Worm (Caenorhabditis elegans): ENCODE measurements around the gene Y39A1A.24.
A peak's percentile ranks its signal among the peaks of the same experiment; 100 is the strongest.

The Y39A1A.24 gene

ce11 chrIII:10612333-10612732, at the start of gene Y39A1A.24:
Y39A1A.24 (plus strand) TSS chrIII:10612633.
- TF ChIP-seq tra-4 (tag; optimal IDR thresholded peaks at IDR 0.05) (no peak), ceh-36 (tag; optimal IDR thresholded peaks at IDR 0.05) (no peak), scrt-1 (GFP tag; IDR thresholded peaks at IDR 0.05) (no peak), pes-1 (GFP tag; IDR thresholded peaks at IDR 0.05) (no peak), ama-1 (optimal IDR thresholded peaks at IDR 0.05) (no peak), hmg-4 (GFP tag; optimal IDR thresholded peaks at IDR 0.05) (no peak), tbx-11 (GFP tag; IDR thresholded peaks at IDR 0.05) (no peak), sea-1 (GFP tag; conservative IDR thresholded peaks at IDR 0.05) (no peak), tbx-37 (GFP tag; conservative IDR thresholded peaks at IDR 0.05) (no peak), F13C5.2 (tag; optimal IDR thresholded peaks at IDR 0.05) (no peak), hnd-1 (tag; optimal IDR thresholded peaks at IDR 0.05) (no peak), flt-1 (GFP tag; IDR thresholded peaks at IDR 0.05) (no peak), ets-7 (tag; optimal IDR thresholded peaks at IDR 0.05) (no peak), hmbx-1 (tag; optimal IDR thresholded peaks at IDR 0.05) (no peak), aly-1 (tag; optimal IDR thresholded peaks at IDR 0.05) (no peak)

DNA sequence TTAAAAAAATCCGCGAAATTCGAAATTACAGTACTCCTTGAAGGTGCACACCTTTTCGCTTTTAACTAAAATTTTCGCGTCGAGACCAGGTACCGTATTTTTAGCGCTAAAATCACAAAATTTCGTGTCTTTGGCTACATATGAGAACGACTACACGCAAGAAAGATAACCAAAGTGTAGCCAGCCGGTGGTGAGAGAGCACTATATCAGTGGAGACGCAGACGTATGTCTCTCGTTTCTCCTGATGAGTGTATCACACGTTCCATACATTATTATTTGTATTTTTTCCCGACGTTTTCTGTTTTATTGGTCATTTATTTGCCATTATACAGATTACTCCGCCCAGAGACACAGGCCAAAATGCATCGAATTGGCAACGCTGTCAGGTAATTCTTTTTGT, 46.5 kb upstream of the Y39A1A.24 start, which contains the start of gene acdh-11:
acdh-11 (plus strand) TSS at position 333 of the 400 bp plus-strand sequence.
- no peak for TF ChIP-seq B0310.2 (tag; optimal IDR thresholded peaks at IDR 0.05)
- no peak for TF ChIP-seq ama-1 (optimal IDR thresholded peaks at IDR 0.05)
- TF ChIP-seq sea-1 (GFP tag; conservative IDR thresholded peaks at IDR 0.05) = no peak
- no peak for TF ChIP-seq F13C5.2 (tag; optimal IDR thresholded peaks at IDR 0.05)
- TF ChIP-seq pes-1 (GFP tag; IDR thresholded peaks at IDR 0.05) = no peak

- TF ChIP-seq scrt-1 (GFP tag; IDR thresholded peaks at IDR 0.05) (no peak), ceh-13 (GFP tag; optimal IDR thresholded peaks at IDR 0.05) (no peak), ets-7 (tag; optimal IDR thresholded peaks at IDR 0.05) (no peak), tra-4 (tag; optimal IDR thresholded peaks at IDR 0.05) (no peak), B0310.2 (tag; optimal IDR thresholded peaks at IDR 0.05) (no peak), tbx-37 (GFP tag; conservative IDR thresholded peaks at IDR 0.05) (no peak), tbx-11 (GFP tag; IDR thresholded peaks at IDR 0.05) (no peak), hnd-1 (tag; optimal IDR thresholded peaks at IDR 0.05) (no peak), ceh-36 (tag; optimal IDR thresholded peaks at IDR 0.05) (no peak), hmg-4 (GFP tag; optimal IDR thresholded peaks at IDR 0.05) (no peak), pes-1 (GFP tag; IDR thresholded peaks at IDR 0.05) (no peak), aly-1 (tag; optimal IDR thresholded peaks at IDR 0.05) (no peak), sea-1 (GFP tag; conservative IDR thresholded peaks at IDR 0.05) (no peak), flt-1 (GFP tag; IDR thresholded peaks at IDR 0.05) (no peak), F13C5.2 (tag; optimal IDR thresholded peaks at IDR 0.05) (no peak), hmbx-1 (tag; optimal IDR thresholded peaks at IDR 0.05) (no peak), ama-1 (optimal IDR thresholded peaks at IDR 0.05) (no peak)
These were observed 43.2 kb upstream of the Y39A1A.24 start for ce11 chrIII:10569246-10569645.

ce11 chrIII:10575320-10575719, 37.1 kb upstream of the Y39A1A.24 start, which contains the start of gene Y45F3A.4:
Y45F3A.4 (minus strand) TSS chrIII:10575420.
- TF ChIP-seq tbx-37 (GFP tag; conservative IDR thresholded peaks at IDR 0.05) (no peak), B0310.2 (tag; optimal IDR thresholded peaks at IDR 0.05) (no peak), hmbx-1 (tag; optimal IDR thresholded peaks at IDR 0.05) (no peak), ceh-13 (GFP tag; optimal IDR thresholded peaks at IDR 0.05) (no peak), F13C5.2 (tag; optimal IDR thresholded peaks at IDR 0.05) (no peak)

DNA sequence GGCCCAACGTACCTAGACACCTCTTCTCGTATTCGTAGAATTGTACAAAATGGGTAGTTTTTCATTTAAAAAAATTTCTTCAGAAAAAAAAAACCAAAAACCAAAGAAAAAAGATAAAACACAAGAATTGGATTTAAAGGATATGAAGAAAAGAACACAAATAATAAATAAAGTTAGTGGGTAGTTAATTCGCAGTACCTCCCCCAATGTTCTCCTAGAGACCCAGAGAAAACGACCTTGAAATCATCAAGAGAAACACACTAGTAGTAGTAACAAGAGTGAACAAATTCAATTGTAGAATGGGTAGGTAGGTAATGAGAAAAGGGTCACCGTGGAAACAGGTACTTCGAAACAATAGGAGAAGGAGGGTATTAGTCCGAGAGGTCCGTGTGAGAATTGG, 34.7 kb upstream of the Y39A1A.24 start:
- TF ChIP-seq tra-4 (tag; optimal IDR thresholded peaks at IDR 0.05) (no peak), hnd-1 (tag; optimal IDR thresholded peaks at IDR 0.05) (no peak), ceh-36 (tag; optimal IDR thresholded peaks at IDR 0.05) (no peak), tbx-11 (GFP tag; IDR thresholded peaks at IDR 0.05) (no peak), hmbx-1 (tag; optimal IDR thresholded peaks at IDR 0.05) (no peak), ceh-13 (GFP tag; optimal IDR thresholded peaks at IDR 0.05) (no peak), ets-7 (tag; optimal IDR thresholded peaks at IDR 0.05) (no peak), scrt-1 (GFP tag; IDR thresholded peaks at IDR 0.05) (no peak), tbx-37 (GFP tag; conservative IDR thresholded peaks at IDR 0.05) (no peak), sea-1 (GFP tag; conservative IDR thresholded peaks at IDR 0.05) (no peak), flt-1 (GFP tag; IDR thresholded peaks at IDR 0.05) (no peak), aly-1 (tag; optimal IDR thresholded peaks at IDR 0.05) (no peak), pes-1 (GFP tag; IDR thresholded peaks at IDR 0.05) (no peak), hmg-4 (GFP tag; optimal IDR thresholded peaks at IDR 0.05) (no peak), ama-1 (optimal IDR thresholded peaks at IDR 0.05) (no peak), F13C5.2 (tag; optimal IDR thresholded peaks at IDR 0.05) (no peak), B0310.2 (tag; optimal IDR thresholded peaks at IDR 0.05) (no peak)

- no peak for TF ChIP-seq tbx-11 (GFP tag; IDR thresholded peaks at IDR 0.05)
- TF ChIP-seq ceh-13 (GFP tag; optimal IDR thresholded peaks at IDR 0.05) = no peak
- no peak for TF ChIP-seq F13C5.2 (tag; optimal IDR thresholded peaks at IDR 0.05)
- no peak for TF ChIP-seq flt-1 (GFP tag; IDR thresholded peaks at IDR 0.05)
- TF ChIP-seq B0310.2 (tag; optimal IDR thresholded peaks at IDR 0.05) = no peak
- no peak for TF ChIP-seq tbx-37 (GFP tag; conservative IDR thresholded peaks at IDR 0.05)
These were observed 33.6 kb upstream of the Y39A1A.24 start for ce11 chrIII:10578873-10579272.

DNA sequence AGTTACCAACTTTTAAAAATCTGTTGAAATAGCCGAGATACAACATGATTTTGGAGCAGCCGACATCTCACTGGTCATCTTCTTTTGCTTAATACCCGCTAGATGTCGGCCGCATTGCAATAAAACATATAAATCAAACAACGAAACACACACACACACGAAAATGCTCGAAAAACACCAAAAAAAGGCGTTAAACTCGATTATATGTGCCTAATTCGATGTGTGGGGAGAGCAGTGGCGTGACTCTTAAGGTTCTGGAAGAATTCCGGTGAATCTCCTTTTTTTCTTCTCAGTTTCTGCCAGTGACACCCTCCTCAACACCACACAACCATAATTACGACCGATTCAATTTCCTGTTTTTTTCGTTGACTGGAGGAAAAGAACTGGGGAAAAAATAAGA, 32.2 kb upstream of the Y39A1A.24 start:
- TF ChIP-seq tbx-11 (GFP tag; IDR thresholded peaks at IDR 0.05) = no peak
- TF ChIP-seq F13C5.2 (tag; optimal IDR thresholded peaks at IDR 0.05) = no peak
- no peak for TF ChIP-seq pes-1 (GFP tag; IDR thresholded peaks at IDR 0.05)
- TF ChIP-seq flt-1 (GFP tag; IDR thresholded peaks at IDR 0.05) = no peak
- no peak for TF ChIP-seq hnd-1 (tag; optimal IDR thresholded peaks at IDR 0.05)
- TF ChIP-seq ama-1 (optimal IDR thresholded peaks at IDR 0.05) = no peak

DNA sequence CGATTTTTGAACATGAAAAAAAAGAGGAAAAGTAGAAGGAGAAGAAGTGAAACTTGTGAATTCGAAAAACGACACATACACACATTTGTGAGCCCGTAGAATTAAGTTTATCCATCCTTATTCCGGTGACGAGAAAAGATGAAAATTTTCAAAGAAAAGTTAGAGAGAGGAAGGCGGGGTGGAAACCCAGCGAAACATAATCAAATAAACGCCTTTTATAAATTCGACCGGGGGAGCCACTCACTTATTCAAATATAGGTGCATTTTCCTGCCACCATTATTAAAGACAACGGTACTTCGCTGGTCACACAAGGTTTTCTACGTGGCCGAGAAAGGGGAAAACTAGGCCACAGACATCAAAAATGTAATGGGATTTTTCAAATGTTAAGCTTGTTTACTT, 28.9 kb upstream of the Y39A1A.24 start:
- TF ChIP-seq tra-4 (tag; optimal IDR thresholded peaks at IDR 0.05) (no peak), hmg-4 (GFP tag; optimal IDR thresholded peaks at IDR 0.05) (no peak), scrt-1 (GFP tag; IDR thresholded peaks at IDR 0.05) (no peak), tbx-37 (GFP tag; conservative IDR thresholded peaks at IDR 0.05) (0 out of 2 replicates have a peak, but pooled peaks have one; percentile 12), pes-1 (GFP tag; IDR thresholded peaks at IDR 0.05) (no peak), sea-1 (GFP tag; conservative IDR thresholded peaks at IDR 0.05) (no peak)
